Worm (Caenorhabditis elegans) whole organism, young adult: Measurements from ENCODE around the gene M01H9.3.

Source experiments
- F22D6.2 ChIP-seq: sonication (generic microtip); optimal IDR thresholded peaks from 2 replicates; lab custom pipeline; 2016; ENCODE audit warnings: mild to moderate bottlenecking, missing genetic modification characterization, missing compliant biosample characterization
- cebp-2 ChIP-seq: fragments of 200-800 bp; sonication (Bioruptor generic); IDR thresholded peaks from 2 replicates; pipeline ENCODE4 v1.3.6; 2022; ENCODE audit warnings: missing genetic modification characterization, missing compliant biosample characterization
- die-1 ChIP-seq: sonication (generic microtip); optimal IDR thresholded peaks from 2 replicates; lab custom pipeline; 2016; ENCODE audit warnings: missing genotype, mild to moderate bottlenecking, missing genetic modification characterization, missing compliant biosample characterization
- dox-1 ChIP-seq: fragments of 200-800 bp; sonication (Bioruptor generic); IDR thresholded peaks from 2 replicates; pipeline ENCODE4 v1.3.6; 2022; ENCODE audit warnings: missing genetic modification reagents, missing genetic modification characterization, missing compliant biosample characterization
- fkh-3 ChIP-seq: sonication (generic microtip); optimal IDR thresholded peaks from 2 replicates; lab custom pipeline; 2016; ENCODE audit warnings: mild to moderate bottlenecking, missing genetic modification characterization, missing compliant biosample characterization
- him-1 ChIP-seq: sonication (generic microtip); optimal IDR thresholded peaks from 2 replicates; lab custom pipeline; 2016; ENCODE audit warnings: missing genotype, missing genetic modification reagents, missing genetic modification characterization, missing compliant biosample characterization
- mxl-1 ChIP-seq: sonication (generic microtip); optimal IDR thresholded peaks from 2 replicates; lab custom pipeline; 2016; ENCODE audit warnings: missing genetic modification characterization, missing compliant biosample characterization
- unc-130 ChIP-seq: sonication (generic microtip); optimal IDR thresholded peaks from 2 replicates; lab custom pipeline; 2016; ENCODE audit warnings: missing genetic modification reagents, missing genetic modification characterization, missing compliant biosample characterization
- ztf-3 ChIP-seq: fragments of 200-800 bp; sonication (Bioruptor generic); optimal IDR thresholded peaks from 2 replicates; lab custom pipeline; 2018; ENCODE audit warnings: mild to moderate bottlenecking, missing genetic modification characterization, missing compliant biosample characterization

- no peak for TF ChIP-seq dox-1 (GFP tag; lab: Robert Waterston, UW)
- no peak for TF ChIP-seq mxl-1 (tag; lab: Kevin White, UChicago)
- no peak for TF ChIP-seq die-1 (tag; lab: Kevin White, UChicago)
- no peak for TF ChIP-seq him-1 (tag; lab: Kevin White, UChicago)
- TF ChIP-seq unc-130 (GFP tag; lab: Kevin White, UChicago): no peak
- no peak for TF ChIP-seq ztf-3 (GFP tag; lab: Kevin White, UChicago)
- no peak for TF ChIP-seq cebp-2 (GFP tag; lab: Robert Waterston, UW)
- TF ChIP-seq F22D6.2 (tag; lab: Kevin White, UChicago): no peak
- TF ChIP-seq fkh-3 (tag; lab: Kevin White, UChicago): no peak
Observed at ce11 chrIV:4523461-4523860, 46.6 kb upstream of the M01H9.3 start.
